Worm (Caenorhabditis elegans): ENCODE measurements around the gene fkh-9.
A peak's percentile ranks its signal among the peaks of the same experiment; 100 is the strongest.

ce11 chrX:3826172-3826571, 591 bp downstream of the fkh-9 start:
- TF ChIP-seq aly-2 (tag; optimal IDR thresholded peaks at IDR 0.05) (no peak), mes-2 (tag; optimal IDR thresholded peaks at IDR 0.05; ENCODE audit: poor library complexity, severe bottlenecking) (no peak), ces-1 (GFP tag; optimal IDR thresholded peaks at IDR 0.05) (no peak), nhr-6 (tag; optimal IDR thresholded peaks at IDR 0.05) (peak; percentile 44), attf-4 (tag; optimal IDR thresholded peaks at IDR 0.05) (no peak), nhr-41 (GFP tag; IDR thresholded peaks at IDR 0.05) (no peak), pha-4 (GFP tag; IDR thresholded peaks at IDR 0.05) (peak; percentile 28; the same call in 1 of the 2 replicates), pha-4 (tag; optimal IDR thresholded peaks at IDR 0.05) (peak; percentile 21), skn-1 (tag; optimal IDR thresholded peaks at IDR 0.05) (no peak), ceh-32 (tag; optimal IDR thresholded peaks at IDR 0.05; ENCODE audit: poor library complexity) (no peak), spr-3 (GFP tag; optimal IDR thresholded peaks at IDR 0.05) (no peak)
